Worm (Caenorhabditis elegans) whole organism, L1 larva: ENCODE results near the gene sri-21.

ENCODE experiments used
- C04F5.9 ChIP-seq: sonication (generic microtip); optimal IDR thresholded peaks from 2 replicates; lab custom pipeline; 2016; ENCODE audit warnings: missing genetic modification characterization, missing compliant biosample characterization
- Y116A8C.19 ChIP-seq: sonication (generic microtip); optimal IDR thresholded peaks from 2 replicates; lab custom pipeline; 2016; ENCODE audit warnings: missing compliant biosample characterization, missing genetic modification characterization, borderline replicate concordance
- aha-1 ChIP-seq: fragments of 150-350 bp; optimal IDR thresholded peaks from 2 replicates; lab custom pipeline; 2014; ENCODE audit warnings: missing biosample characterization, missing genetic modification characterization
- aly-2 ChIP-seq: fragments of 150-350 bp; optimal IDR thresholded peaks from 2 replicates; lab custom pipeline; 2014; ENCODE audit warnings: missing biosample characterization, missing genetic modification characterization
- ama-1 ChIP-seq: fragments of 150-350 bp; optimal IDR thresholded peaks from 2 replicates; lab custom pipeline; 2014
- ceh-63 ChIP-seq: fragments of 200-800 bp; sonication (Bioruptor generic); optimal IDR thresholded peaks from 2 replicates; lab custom pipeline; 2018; ENCODE audit warnings: mild to moderate bottlenecking, missing genetic modification characterization, missing compliant biosample characterization
- ceh-90 ChIP-seq: sonication (generic microtip); optimal IDR thresholded peaks from 2 replicates; lab custom pipeline; 2016; ENCODE audit warnings: missing genetic modification characterization, missing compliant biosample characterization
- efl-1 ChIP-seq, 4 experiments: fragments of 150-350 bp; optimal IDR thresholded peaks in 3 of 4; peaks in 1 of 4; 1 replicate in 1 of 4; 2 replicates in 3 of 4; lab custom pipeline; 2014; ENCODE audit warnings: missing biosample characterization in 2 of 4, missing genetic modification characterization in 2 of 4, missing genetic modification reagents in 2 of 4
- fkh-4 ChIP-seq: sonication (generic microtip); optimal IDR thresholded peaks from 2 replicates; lab custom pipeline; 2016; ENCODE audit warnings: missing compliant biosample characterization, missing genetic modification characterization, borderline replicate concordance
- fkh-8 ChIP-seq: sonication (generic microtip); optimal IDR thresholded peaks from 2 replicates; lab custom pipeline; 2016; ENCODE audit warnings: mild to moderate bottlenecking, missing genetic modification characterization, missing compliant biosample characterization
- fos-1 ChIP-seq: fragments of 150-350 bp; optimal IDR thresholded peaks from 2 replicates; lab custom pipeline; 2014; ENCODE audit warnings: missing biosample characterization, missing genetic modification characterization
- hlh-4 ChIP-seq: sonication (generic microtip); optimal IDR thresholded peaks from 2 replicates; lab custom pipeline; 2016; ENCODE audit warnings: mild to moderate bottlenecking, missing genetic modification characterization, missing compliant biosample characterization
- hpl-2 ChIP-seq: fragments of 150-350 bp; optimal IDR thresholded peaks from 2 replicates; lab custom pipeline; 2014; ENCODE audit warnings: missing biosample characterization, missing genetic modification reagents, missing genetic modification characterization
- irx-1 ChIP-seq: sonication (generic microtip); optimal IDR thresholded peaks from 2 replicates; lab custom pipeline; 2016; ENCODE audit warnings: missing genetic modification characterization, missing compliant biosample characterization
- isw-1 ChIP-seq: fragments of 200-800 bp; sonication (Bioruptor generic); IDR thresholded peaks from 2 replicates; pipeline ENCODE4 v1.3.6; 2022; ENCODE audit warnings: missing genetic modification characterization, missing compliant biosample characterization
- jun-1 ChIP-seq: fragments of 150-350 bp; optimal IDR thresholded peaks from 2 replicates; lab custom pipeline; 2014; ENCODE audit warnings: missing biosample characterization, missing genetic modification reagents, missing genetic modification characterization
- lin-14 ChIP-seq: fragments of 200-800 bp; sonication (Bioruptor generic); optimal IDR thresholded peaks from 2 replicates; lab custom pipeline; 2018; ENCODE audit warnings: mild to moderate bottlenecking, missing genetic modification characterization, moderate library complexity, missing compliant biosample characterization
- mab-9 ChIP-seq: fragments of 200-800 bp; sonication (Bioruptor generic); IDR thresholded peaks from 2 replicates; pipeline ENCODE4 v1.3.6; 2022; ENCODE audit warnings: missing genetic modification reagents, missing genetic modification characterization, missing compliant biosample characterization
- nhr-12 ChIP-seq: sonication (generic microtip); optimal IDR thresholded peaks from 2 replicates; lab custom pipeline; 2017; ENCODE audit warnings: missing biosample characterization, missing genetic modification characterization
- nhr-19 ChIP-seq: fragments of 200-800 bp; sonication (Bioruptor generic); conservative IDR thresholded peaks from 2 replicates; pipeline ENCODE4 v1.3.6; 2022; ENCODE audit warnings: missing genetic modification characterization, missing compliant biosample characterization
- nhr-47 ChIP-seq: sonication (generic microtip); optimal IDR thresholded peaks from 2 replicates; lab custom pipeline; 2016; ENCODE audit warnings: mild to moderate bottlenecking, missing genetic modification characterization, moderate library complexity, missing compliant biosample characterization
- nhr-84 ChIP-seq: sonication (generic microtip); optimal IDR thresholded peaks from 2 replicates; lab custom pipeline; 2017; ENCODE audit warnings: missing biosample characterization, missing genetic modification characterization
- nhr-85 ChIP-seq: sonication (generic microtip); peaks from one replicate; lab custom pipeline; 2016; ENCODE audit warnings: missing genetic modification characterization, inconsistent platforms, missing compliant biosample characterization
- nhr-90 ChIP-seq: sonication (generic microtip); optimal IDR thresholded peaks from 2 replicates; lab custom pipeline; 2016; ENCODE audit warnings: mild to moderate bottlenecking, missing genetic modification characterization, missing compliant biosample characterization; ENCODE audit not compliant: poor library complexity
- pqm-1 ChIP-seq: sonication (generic microtip); optimal IDR thresholded peaks from 3 replicates; lab custom pipeline; 2017; ENCODE audit warnings: missing biosample characterization, missing genetic modification characterization
- skn-1 ChIP-seq: fragments of 150-350 bp; optimal IDR thresholded peaks from 2 replicates; lab custom pipeline; 2014; ENCODE audit warnings: missing biosample characterization, missing genetic modification characterization
- snu-23 ChIP-seq: sonication (generic microtip); optimal IDR thresholded peaks from 2 replicates; lab custom pipeline; 2016; ENCODE audit warnings: missing genetic modification characterization, missing compliant biosample characterization
- sup-37 ChIP-seq: fragments of 200-800 bp; sonication (Bioruptor generic); optimal IDR thresholded peaks from 2 replicates; lab custom pipeline; 2018; ENCODE audit warnings: mild to moderate bottlenecking, missing genetic modification characterization, missing compliant biosample characterization
- swsn-7 ChIP-seq: sonication (generic microtip); optimal IDR thresholded peaks from 2 replicates; lab custom pipeline; 2016; ENCODE audit warnings: missing genetic modification characterization, missing compliant biosample characterization
- tbx-2 ChIP-seq: sonication (generic microtip); optimal IDR thresholded peaks from 2 replicates; lab custom pipeline; 2016; ENCODE audit warnings: missing genetic modification characterization, missing compliant biosample characterization
- tlp-1 ChIP-seq: fragments of 150-350 bp; optimal IDR thresholded peaks from 2 replicates; lab custom pipeline; 2014; ENCODE audit warnings: missing biosample characterization, missing genetic modification characterization
- unc-130 ChIP-seq: fragments of 150-350 bp; optimal IDR thresholded peaks from 2 replicates; lab custom pipeline; 2017; ENCODE audit warnings: missing biosample characterization, missing genetic modification characterization, inconsistent platforms
- unc-30 ChIP-seq: sonication (generic microtip); optimal IDR thresholded peaks from 2 replicates; lab custom pipeline; 2017; ENCODE audit warnings: missing biosample characterization, missing genetic modification characterization
- unc-62 ChIP-seq: fragments of 150-350 bp; optimal IDR thresholded peaks from 2 replicates; lab custom pipeline; 2014; ENCODE audit warnings: missing biosample characterization, missing genetic modification reagents, missing genetic modification characterization
- unc-98 ChIP-seq: fragments of 200-800 bp; sonication (Bioruptor generic); IDR thresholded peaks from 2 replicates; pipeline ENCODE4 v1.3.6; 2022; ENCODE audit warnings: missing genetic modification characterization, missing compliant biosample characterization
- xbp-1 ChIP-seq: sonication (generic microtip); optimal IDR thresholded peaks from 2 replicates; lab custom pipeline; 2016; ENCODE audit warnings: missing genetic modification characterization, missing compliant biosample characterization
- ztf-4 ChIP-seq: fragments of 150-350 bp; optimal IDR thresholded peaks from 2 replicates; lab custom pipeline; 2014; ENCODE audit warnings: missing biosample characterization, missing genetic modification characterization

Gene sri-21

ce11 chrV:3530403-3530802, 19.2 kb upstream of the sri-21 start, which contains the start of gene srbc-66:
Gene srbc-66, plus strand, starts transcription at chrV:3530703.
- TF ChIP-seq pqm-1 (tag; lab: Kevin White, UChicago): no peak
- TF ChIP-seq fkh-8 (tag; lab: Kevin White, UChicago): peak; percentile 35

DNA sequence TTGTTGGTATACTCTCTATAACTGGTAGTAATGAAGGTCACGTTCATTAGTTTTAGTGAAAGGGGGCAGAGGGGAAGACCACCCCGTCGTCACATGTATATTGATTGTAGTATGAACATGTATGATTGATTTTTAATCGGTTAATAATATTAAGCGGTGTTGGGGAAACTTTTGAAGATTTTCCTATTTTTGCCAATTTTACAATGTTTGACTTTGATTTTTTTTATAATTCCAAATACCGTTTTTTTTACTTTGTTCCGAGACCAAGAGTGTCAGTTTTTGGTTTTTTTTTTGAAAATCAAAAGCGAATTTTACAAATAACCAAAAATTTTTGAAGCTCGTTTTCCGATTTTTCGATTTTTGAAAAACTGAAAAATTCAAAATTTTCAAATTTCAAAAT, 14.4 kb upstream of the sri-21 start, which contains the start of gene nhr-221:
nhr-221 (minus strand) TSS at position 101 of the 400 bp plus-strand sequence.
- TF ChIP-seq pqm-1 (tag; lab: Kevin White, UChicago) (no peak), ama-1 (lab: Kevin White, UChicago) (no peak), unc-30 (tag; lab: Kevin White, UChicago) (no peak), efl-1 (optimal IDR thresholded peaks at IDR 0.05; lab: Kevin White, UChicago) (no peak), efl-1 (GFP tag; optimal IDR thresholded peaks at IDR 0.05 in 1 of 2; lab: Kevin White, UChicago) (peak in 1 of 2 experiments; percentile 47), xbp-1 (tag; lab: Kevin White, UChicago) (no peak), lin-14 (no peak), ztf-4 (tag; lab: Kevin White, UChicago) (no peak), nhr-84 (tag; lab: Kevin White, UChicago) (no peak), ceh-63 (GFP tag; lab: Kevin White, UChicago) (no peak)

ce11 chrV:3538307-3538706, 11.3 kb upstream of the sri-21 start, which contains the start of gene nhr-93:
Gene nhr-93, minus strand, starts transcription at chrV:3538407.
- TF ChIP-seq ztf-4 (tag; lab: Kevin White, UChicago) (no peak), fos-1 (tag; lab: Kevin White, UChicago) (no peak), nhr-47 (tag; lab: Kevin White, UChicago) (no peak), unc-30 (tag; lab: Kevin White, UChicago) (no peak), nhr-85 (tag; lab: Kevin White, UChicago) (no peak), tbx-2 (no peak), pqm-1 (tag; lab: Kevin White, UChicago) (no peak), efl-1 (optimal IDR thresholded peaks at IDR 0.05; lab: Kevin White, UChicago) (no peak), efl-1 (GFP tag; optimal IDR thresholded peaks at IDR 0.05 in 1 of 2; lab: Kevin White, UChicago) (no peak), mab-9 (GFP tag; lab: Robert Waterston, UW) (no peak), unc-130 (no peak), unc-98 (GFP tag; lab: Robert Waterston, UW) (no peak), nhr-19 (GFP tag; lab: Robert Waterston, UW) (no peak), snu-23 (GFP tag; lab: Kevin White, UChicago) (no peak), xbp-1 (tag; lab: Kevin White, UChicago) (no peak), jun-1 (no peak), skn-1 (tag; lab: Kevin White, UChicago) (no peak), nhr-90 (tag; lab: Kevin White, UChicago) (no peak), irx-1 (tag; lab: Kevin White, UChicago) (no peak), Y116A8C.19 (tag; lab: Kevin White, UChicago) (no peak)

DNA sequence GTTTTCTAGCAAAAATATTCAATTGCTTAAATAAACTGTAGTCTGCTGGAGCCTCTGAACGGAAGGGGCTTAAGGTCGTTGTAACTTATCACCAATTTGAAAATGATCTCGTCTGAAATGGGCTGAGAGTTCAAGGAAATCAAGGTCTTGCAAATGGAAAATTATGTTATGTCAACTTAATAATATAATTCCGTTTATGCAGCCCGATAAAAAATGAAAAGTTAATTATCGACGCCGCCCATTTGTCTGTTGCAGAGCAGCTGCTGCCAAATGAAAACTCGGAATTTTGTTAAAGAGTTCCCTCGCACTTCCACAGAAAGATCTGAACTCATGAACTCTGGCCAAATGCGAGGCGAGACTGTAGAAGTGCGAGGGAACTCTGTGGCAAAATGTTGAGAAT, 8.5 kb upstream of the sri-21 start, which contains the start of gene srbc-67:
srbc-67 (minus strand) TSS at position 101 of the 400 bp plus-strand sequence.
- TF ChIP-seq hpl-2 (GFP tag; lab: Kevin White, UChicago): no peak
- no peak for TF ChIP-seq Y116A8C.19 (tag; lab: Kevin White, UChicago)
- TF ChIP-seq nhr-12 (tag; lab: Kevin White, UChicago): no peak
- no peak for TF ChIP-seq ceh-90 (tag; lab: Kevin White, UChicago)
- TF ChIP-seq nhr-85 (tag; lab: Kevin White, UChicago): no peak
- no peak for TF ChIP-seq tlp-1
- no peak for TF ChIP-seq hlh-4 (tag; lab: Kevin White, UChicago)
- no peak for TF ChIP-seq unc-62
- no peak for TF ChIP-seq skn-1 (tag; lab: Kevin White, UChicago)
- no peak for TF ChIP-seq swsn-7 (tag; lab: Kevin White, UChicago)
- no peak for TF ChIP-seq aha-1 (tag; lab: Kevin White, UChicago)
- no peak for TF ChIP-seq aly-2 (tag; lab: Kevin White, UChicago)
- no peak for TF ChIP-seq sup-37 (GFP tag; lab: Kevin White, UChicago)
- no peak for TF ChIP-seq fkh-4 (tag; lab: Kevin White, UChicago)
- no peak for TF ChIP-seq ztf-4 (tag; lab: Kevin White, UChicago)
- no peak for TF ChIP-seq nhr-90 (tag; lab: Kevin White, UChicago)
- TF ChIP-seq xbp-1 (tag; lab: Kevin White, UChicago): no peak
- no peak for TF ChIP-seq C04F5.9 (tag; lab: Kevin White, UChicago)
- no peak for TF ChIP-seq isw-1
